Worm (Caenorhabditis elegans) whole organism, L4/young adult: Measurements from ENCODE around the gene Y81B9A.3.

ENCODE experiments used
- W03F9.2 ChIP-seq: fragments of 150-350 bp; optimal IDR thresholded peaks from 2 replicates; lab custom pipeline; 2014; ENCODE audit warnings: missing biosample characterization, missing genetic modification characterization
- dao-5 ChIP-seq: sonication (generic microtip); optimal IDR thresholded peaks from 2 replicates; lab custom pipeline; 2016; ENCODE audit warnings: missing genotype, missing genetic modification characterization, moderate library complexity, missing compliant biosample characterization
- him-1 ChIP-seq: sonication (generic microtip); optimal IDR thresholded peaks from 2 replicates; lab custom pipeline; 2016; ENCODE audit warnings: missing genotype, missing genetic modification reagents, missing genetic modification characterization, missing compliant biosample characterization

DNA sequence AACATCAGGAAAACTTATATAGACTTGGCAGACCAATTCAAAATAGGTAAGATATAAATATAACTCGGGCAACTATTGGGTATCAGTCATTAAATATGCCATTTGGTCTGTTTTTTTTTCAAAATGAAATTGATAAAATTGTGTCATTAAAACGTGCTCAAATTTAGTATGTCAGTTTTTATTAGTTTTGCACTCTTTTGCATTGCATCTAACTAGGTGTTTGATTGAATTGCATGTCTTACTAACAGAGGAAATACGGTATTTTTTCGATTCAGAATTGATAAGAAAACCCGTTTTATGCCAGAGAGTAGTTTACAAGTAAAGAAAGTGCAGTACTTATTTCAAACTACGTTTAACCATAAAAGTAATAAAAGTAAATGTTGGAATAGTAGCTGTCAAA lies 26.5 kb upstream of the Y81B9A.3 start:
- TF ChIP-seq dao-5 (tag; lab: Kevin White, UChicago) = no peak
- no peak for TF ChIP-seq W03F9.2 (tag; lab: Kevin White, UChicago)
- TF ChIP-seq him-1 = no peak
